Worm (Caenorhabditis elegans) whole organism, young adult: ENCODE results near the gene F58H1.2.

Source experiments
- F23B12.7 ChIP-seq: sonication (generic microtip); optimal IDR thresholded peaks from 2 replicates; lab custom pipeline; 2017; ENCODE audit warnings: missing genetic modification characterization, mild to moderate bottlenecking, missing compliant biosample characterization, antibody characterized with exemption, moderate library complexity; ENCODE audit not compliant: insufficient read depth
- F52B5.7 ChIP-seq: sonication (generic microtip); optimal IDR thresholded peaks from 2 replicates; lab custom pipeline; 2016; ENCODE audit warnings: mild to moderate bottlenecking, missing genetic modification characterization, missing compliant biosample characterization
- Y79H2A.3 ChIP-seq: fragments of 200-800 bp; sonication (Bioruptor generic); conservative IDR thresholded peaks from 2 replicates; pipeline ENCODE4 v1.3.6; 2022; ENCODE audit warnings: missing genetic modification reagents, missing genetic modification characterization, missing compliant biosample characterization
- atf-7 ChIP-seq: sonication (generic microtip); optimal IDR thresholded peaks from 2 replicates; lab custom pipeline; 2017; ENCODE audit warnings: mild to moderate bottlenecking, missing genetic modification characterization, missing compliant biosample characterization
- attf-6 ChIP-seq: fragments of 200-800 bp; sonication (Bioruptor generic); IDR thresholded peaks from 2 replicates; pipeline ENCODE4 v1.3.6; 2022; ENCODE audit warnings: missing genetic modification reagents, missing genetic modification characterization, missing compliant biosample characterization
- cebp-1 ChIP-seq, 2 experiments: fragments of 200-800 bp in 1 of 2; sonication (Bioruptor generic) in 1 of 2; sonication (generic microtip) in 1 of 2; IDR thresholded peaks in 1 of 2; optimal IDR thresholded peaks in 1 of 2; 2 replicates each; pipeline versions ENCODE4 v1.3.6 to Lab custom; 2017 to 2022; ENCODE audit warnings: missing compliant biosample characterization in 2 of 2, missing genetic modification characterization in 2 of 2, mild to moderate bottlenecking in 1 of 2, missing genetic modification reagents in 1 of 2, moderate library complexity in 1 of 2
- let-607 ChIP-seq, 2 experiments: fragments of 200-800 bp in 1 of 2; sonication (Bioruptor generic) in 1 of 2; sonication (generic microtip) in 1 of 2; optimal IDR thresholded peaks; 2 replicates each; lab custom pipeline; 2016 to 2018; ENCODE audit warnings: mild to moderate bottlenecking in 2 of 2, missing compliant biosample characterization in 2 of 2, missing genetic modification characterization in 2 of 2, moderate library complexity in 2 of 2, missing genotype in 1 of 2
- mxl-1 ChIP-seq: sonication (generic microtip); optimal IDR thresholded peaks from 2 replicates; lab custom pipeline; 2016; ENCODE audit warnings: missing genetic modification characterization, missing compliant biosample characterization
- nfya-1 ChIP-seq: sonication (generic microtip); optimal IDR thresholded peaks from 2 replicates; lab custom pipeline; 2017; ENCODE audit warnings: antibody characterized with exemption, missing compliant biosample characterization, missing genetic modification characterization, borderline replicate concordance; ENCODE audit not compliant: insufficient read depth
- pha-4 ChIP-seq: fragments of 150-350 bp; sonication (generic microtip); optimal IDR thresholded peaks from 2 replicates; lab custom pipeline; 2014; ENCODE audit warnings: missing biosample characterization, missing genetic modification reagents, missing genetic modification characterization
- snpc-4 ChIP-seq, 5 experiments: fragments of 150-350 bp in 1 of 5; sonication (generic microtip) in 4 of 5; optimal IDR thresholded peaks; 2 replicates each; lab custom pipeline; 2014 to 2018; ENCODE audit warnings: missing genetic modification characterization in 5 of 5, missing biosample characterization in 3 of 5, antibody characterized with exemption in 2 of 5, mild to moderate bottlenecking in 2 of 5, missing compliant biosample characterization in 2 of 5, missing genotype in 2 of 5, moderate library complexity in 2 of 5, missing genetic modification reagents in 1 of 5
- tbx-9 ChIP-seq: sonication (generic microtip); optimal IDR thresholded peaks from 2 replicates; lab custom pipeline; 2016; ENCODE audit warnings: borderline replicate concordance, missing genetic modification characterization, inconsistent platforms, missing compliant biosample characterization
- unc-62 ChIP-seq: fragments of 150-350 bp; optimal IDR thresholded peaks from 2 replicates; lab custom pipeline; 2014; ENCODE audit warnings: missing biosample characterization, missing genetic modification reagents, missing genetic modification characterization
- ztf-18 ChIP-seq: sonication (generic microtip); optimal IDR thresholded peaks from 2 replicates; lab custom pipeline; 2016; ENCODE audit warnings: missing genotype, mild to moderate bottlenecking, missing genetic modification characterization, missing compliant biosample characterization

DNA sequence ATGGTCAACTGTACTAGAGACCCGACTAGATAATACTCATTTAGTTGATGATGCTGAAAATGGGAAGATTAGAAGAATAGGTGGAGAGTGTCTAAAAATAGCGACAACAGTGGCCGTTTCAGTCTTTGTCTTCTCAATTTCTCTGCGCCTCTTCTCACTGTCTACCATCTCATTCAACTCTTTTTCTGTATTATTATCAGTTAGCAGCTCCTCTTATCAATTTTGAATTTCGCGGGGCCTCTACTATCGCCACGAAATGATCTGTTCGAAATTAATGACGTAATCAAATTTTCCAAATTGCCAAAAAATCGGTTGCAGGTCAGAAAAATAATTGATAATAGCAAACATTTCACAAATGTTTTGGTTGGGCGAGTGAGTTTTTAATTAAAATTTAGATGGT lies 12.8 kb downstream of the F58H1.2 start:
- no peak for TF ChIP-seq cebp-1 (GFP tag; IDR thresholded peaks at IDR 0.05; lab: Robert Waterston, UW)
- no peak for TF ChIP-seq cebp-1 (tag; optimal IDR thresholded peaks at IDR 0.05; lab: Kevin White, UChicago)
- TF ChIP-seq attf-6 (GFP tag; lab: Robert Waterston, UW), result no peak
- no peak for TF ChIP-seq mxl-1
- no peak for TF ChIP-seq snpc-4 (GFP tag; optimal IDR thresholded peaks at IDR 0.05; lab: Kevin White, UChicago)
- no peak for TF ChIP-seq snpc-4 (tag; optimal IDR thresholded peaks at IDR 0.05; lab: Kevin White, UChicago)
- no peak for TF ChIP-seq let-607 (tag; optimal IDR thresholded peaks at IDR 0.05; lab: Kevin White, UChicago)
- no peak for TF ChIP-seq nfya-1 (tag; lab: Kevin White, UChicago)
- TF ChIP-seq F23B12.7 (tag; lab: Kevin White, UChicago), result no peak
- no peak for TF ChIP-seq unc-62 (GFP tag; lab: Kevin White, UChicago)
- TF ChIP-seq pha-4 (tag; lab: Kevin White, UChicago), result no peak
- TF ChIP-seq Y79H2A.3 (GFP tag; lab: Robert Waterston, UW), result no peak
- TF ChIP-seq F52B5.7 (tag; lab: Kevin White, UChicago), result no peak
- TF ChIP-seq atf-7 (tag; lab: Kevin White, UChicago), result peak; percentile 70
- no peak for TF ChIP-seq ztf-18 (tag; lab: Kevin White, UChicago)
- no peak for TF ChIP-seq tbx-9 (tag; lab: Kevin White, UChicago)
